Fruit fly (Drosophila melanogaster): ENCODE results near the gene CG33257.
A peak's percentile ranks its signal among the peaks of the same experiment; 100 is the strongest.

The CG33257 gene

DNA sequence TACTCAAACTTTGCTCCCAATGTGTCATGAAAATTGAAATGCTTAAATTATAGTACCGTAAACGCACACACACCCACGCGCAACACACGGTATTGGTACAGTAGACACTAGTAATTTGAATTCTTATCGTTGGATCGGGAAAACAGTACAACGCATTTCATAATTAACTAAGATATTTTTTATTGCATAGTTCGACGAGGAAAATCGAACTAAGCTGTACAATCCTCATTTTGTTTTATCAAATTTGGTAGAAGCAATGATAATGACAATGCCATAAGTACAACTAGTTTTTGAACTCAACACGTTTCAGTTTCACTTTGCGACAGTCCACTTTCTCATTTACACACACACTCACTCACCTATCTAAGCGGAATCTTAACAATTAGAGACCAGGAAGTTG, 34.6 kb downstream of the CG33257 start (continued):
- no peak for TF ChIP-seq yki (optimal IDR thresholded peaks at IDR 0.05)
- TF ChIP-seq chinmo (GFP tag; IDR thresholded peaks at IDR 0.05; ENCODE audit: partially characterized antibody) = no peak
- TF ChIP-seq CG10147 (GFP tag; optimal IDR thresholded peaks at IDR 0.05) = peak; percentile 60
- TF ChIP-seq HLH4C (GFP tag; IDR thresholded peaks at IDR 0.05; ENCODE audit: partially characterized antibody) = no peak
- TF ChIP-seq al (GFP tag; IDR thresholded peaks at IDR 0.05) = peak; percentile 58
- peak; percentile 61 for TF ChIP-seq danr (GFP tag; IDR thresholded peaks at IDR 0.05)
- peak; percentile 52; the same call in 1 of the 2 replicates for TF ChIP-seq CG14441 (GFP tag; IDR thresholded peaks at IDR 0.05)
- no peak for TF ChIP-seq CG32772 (GFP tag; IDR thresholded peaks at IDR 0.05)
- TF ChIP-seq Antp (GFP tag; optimal IDR thresholded peaks at IDR 0.05) = peak; percentile 55
- no peak for TF ChIP-seq CG9797 (GFP tag; optimal IDR thresholded peaks at IDR 0.05)
- no peak for TF ChIP-seq abd-A (tag; optimal IDR thresholded peaks at IDR 0.05)
- no peak for TF ChIP-seq inv (GFP tag; IDR thresholded peaks at IDR 0.05; ENCODE audit: partially characterized antibody)
- no peak for TF ChIP-seq Vsx1 (GFP tag; optimal IDR thresholded peaks at IDR 0.05)
- peak; percentile 80 for TF ChIP-seq dmrt99B (tag; optimal IDR thresholded peaks at IDR 0.05)
- no peak for TF ChIP-seq CG30431 (GFP tag; optimal IDR thresholded peaks at IDR 0.05)
- TF ChIP-seq Asciz (GFP tag; optimal IDR thresholded peaks at IDR 0.05) = peak; percentile 65
- no peak for TF ChIP-seq br (optimal IDR thresholded peaks at IDR 0.05)
- TF ChIP-seq sd (tag; optimal IDR thresholded peaks at IDR 0.05) = no peak
- peak; percentile 59 for TF ChIP-seq Ssrp (tag; optimal IDR thresholded peaks at IDR 0.05)
- peak; percentile 85 for TF ChIP-seq CG2120 (GFP tag; optimal IDR thresholded peaks at IDR 0.05)
- TF ChIP-seq MESR4 (GFP tag; optimal IDR thresholded peaks at IDR 0.05) = no peak
- TF ChIP-seq unc-4 (GFP tag; IDR thresholded peaks at IDR 0.05; ENCODE audit: partially characterized antibody) = no peak
- TF ChIP-seq CG12299 (tag; optimal IDR thresholded peaks at IDR 0.05) = peak; percentile 49
- TF ChIP-seq CG10209 (GFP tag; optimal IDR thresholded peaks at IDR 0.05) = peak; percentile 56
- no peak for TF ChIP-seq Mes4 (GFP tag; optimal IDR thresholded peaks at IDR 0.05)
- no peak for TF ChIP-seq Dfd (GFP tag; optimal IDR thresholded peaks at IDR 0.05)
- TF ChIP-seq exex (tag; optimal IDR thresholded peaks at IDR 0.05) = no peak
- TF ChIP-seq Scr (GFP tag; IDR thresholded peaks at IDR 0.05; ENCODE audit: partially characterized antibody) = no peak
- TF ChIP-seq eyg (GFP tag; optimal IDR thresholded peaks at IDR 0.05) = peak; percentile 28
- TF ChIP-seq CG32767 (GFP tag; IDR thresholded peaks at IDR 0.05) = peak; percentile 50; the same call in 1 of the 2 replicates
- peak; percentile 60 for TF ChIP-seq CG10267 (tag; optimal IDR thresholded peaks at IDR 0.05)
- no peak for TF ChIP-seq zf30C (GFP tag; optimal IDR thresholded peaks at IDR 0.05)
- TF ChIP-seq lbe (GFP tag; optimal IDR thresholded peaks at IDR 0.05) = no peak
- TF ChIP-seq CG42726 (GFP tag; IDR thresholded peaks at IDR 0.05; ENCODE audit: partially characterized antibody) = no peak
- peak; percentile 8 for TF ChIP-seq CG30020 (tag; optimal IDR thresholded peaks at IDR 0.05)
- no peak for TF ChIP-seq CG3726 (GFP tag; IDR thresholded peaks at IDR 0.05)
- TF ChIP-seq row (GFP tag; IDR thresholded peaks at IDR 0.05) = peak; percentile 92
- peak; percentile 74 for TF ChIP-seq CG32532 (GFP tag; IDR thresholded peaks at IDR 0.05)
- no peak for TF ChIP-seq gcm2 (GFP tag; optimal IDR thresholded peaks at IDR 0.05)
- TF ChIP-seq schlank (tag; optimal IDR thresholded peaks at IDR 0.05) = peak; percentile 61
- peak; percentile 60 for TF ChIP-seq HLH3B (GFP tag; IDR thresholded peaks at IDR 0.05)
- 0 out of 2 replicates have a peak, but pooled peaks have one; percentile 36 for TF ChIP-seq Ada2b (GFP tag; IDR thresholded peaks at IDR 0.05)
- TF ChIP-seq Camta (GFP tag; optimal IDR thresholded peaks at IDR 0.05) = peak; percentile 40
- TF ChIP-seq wdn (GFP tag; IDR thresholded peaks at IDR 0.05) = 0 out of 2 replicates have a peak, but pooled peaks have one; percentile 36
- TF ChIP-seq Oaz (GFP tag; IDR thresholded peaks at IDR 0.05) = peak; percentile 27; the same call in 1 of the 2 replicates
- TF ChIP-seq Kr (GFP tag; optimal IDR thresholded peaks at IDR 0.05) = no peak
- no peak for TF ChIP-seq cad (GFP tag; optimal IDR thresholded peaks at IDR 0.05)
- TF ChIP-seq grau (tag; optimal IDR thresholded peaks at IDR 0.05) = peak; percentile 99
- no peak for TF ChIP-seq CG8478 (optimal IDR thresholded peaks at IDR 0.05)
- TF ChIP-seq B-H2 (GFP tag; optimal IDR thresholded peaks at IDR 0.05) = peak; percentile 62
- TF ChIP-seq CG12391 (tag; optimal IDR thresholded peaks at IDR 0.05) = peak; percentile 62
